Fruit fly (Drosophila melanogaster): ENCODE results near the gene CG14312.
A peak's percentile ranks its signal among the peaks of the same experiment; 100 is the strongest.

CG14312 gene

dm6 chr3R:18244171-18245043 lies 38.9 kb downstream of the CG14312 start (continued):
- 0 out of 3 replicates have a peak, but pooled peaks have one; percentile 25 for TF ChIP-seq ken (GFP tag; IDR thresholded peaks at IDR 0.05)
- TF ChIP-seq odd (GFP tag; optimal IDR thresholded peaks at IDR 0.05) = no peak
- no peak for TF ChIP-seq CrebB (tag; optimal IDR thresholded peaks at IDR 0.05)
- no peak for TF ChIP-seq repo (GFP tag; optimal IDR thresholded peaks at IDR 0.05)
- TF ChIP-seq so (GFP tag; IDR thresholded peaks at IDR 0.05) = 0 out of 3 replicates have a peak, but pooled peaks have one; percentile 21
- no peak for TF ChIP-seq CG10431 (GFP tag; optimal IDR thresholded peaks at IDR 0.05)
- no peak for TF ChIP-seq CG2199 (GFP tag; IDR thresholded peaks at IDR 0.05)
- no peak for TF ChIP-seq wek (GFP tag; optimal IDR thresholded peaks at IDR 0.05)
- TF ChIP-seq mirr (GFP tag; optimal IDR thresholded peaks at IDR 0.05) = peak; percentile 39
- TF ChIP-seq CG10209 (GFP tag; optimal IDR thresholded peaks at IDR 0.05) = peak; percentile 25
- TF ChIP-seq Chrac-16 (GFP tag; optimal IDR thresholded peaks at IDR 0.05) = no peak
- TF ChIP-seq tup (GFP tag; optimal IDR thresholded peaks at IDR 0.05) = no peak
- TF ChIP-seq D19B (GFP tag; optimal IDR thresholded peaks at IDR 0.05) = no peak
- no peak for TF ChIP-seq gcm2 (GFP tag; optimal IDR thresholded peaks at IDR 0.05)
- TF ChIP-seq CG32532 (GFP tag; IDR thresholded peaks at IDR 0.05) = peak; percentile 16; the same call in 1 of the 2 replicates
- no peak for TF ChIP-seq gce (GFP tag; IDR thresholded peaks at IDR 0.05)
- peak; percentile 71 for TF ChIP-seq Adf1 (GFP tag; IDR thresholded peaks at IDR 0.05)
- no peak for TF ChIP-seq ems (GFP tag; optimal IDR thresholded peaks at IDR 0.05)
- TF ChIP-seq zen (tag; optimal IDR thresholded peaks at IDR 0.05) = no peak
- TF ChIP-seq Meics (GFP tag; optimal IDR thresholded peaks at IDR 0.05) = no peak
- no peak for TF ChIP-seq sim (GFP tag; IDR thresholded peaks at IDR 0.05)
- no peak; the same call in 1 of the 2 replicates for TF ChIP-seq MBD-R2 (GFP tag; IDR thresholded peaks at IDR 0.05)
- peak; percentile 17 for TF ChIP-seq CG18599 (GFP tag; optimal IDR thresholded peaks at IDR 0.05)
- TF ChIP-seq dpn (GFP tag; optimal IDR thresholded peaks at IDR 0.05) = no peak
- TF ChIP-seq Ada2b (GFP tag; IDR thresholded peaks at IDR 0.05) = no peak
- no peak for TF ChIP-seq Dad (GFP tag; optimal IDR thresholded peaks at IDR 0.05)
- no peak for TF ChIP-seq oc (tag; optimal IDR thresholded peaks at IDR 0.05)
- no peak; the same call in 2 of the 3 replicates for TF ChIP-seq Optix (GFP tag; IDR thresholded peaks at IDR 0.05)
- TF ChIP-seq btn (GFP tag; optimal IDR thresholded peaks at IDR 0.05) = no peak
- no peak for TF ChIP-seq Spps (tag; optimal IDR thresholded peaks at IDR 0.05)
- TF ChIP-seq klu (GFP tag; IDR thresholded peaks at IDR 0.05) = no peak
- TF ChIP-seq HHEX (GFP tag; optimal IDR thresholded peaks at IDR 0.05) = no peak
- no peak for TF ChIP-seq CG18619 (GFP tag; optimal IDR thresholded peaks at IDR 0.05)
- peak; percentile 28 for TF ChIP-seq Rfx (GFP tag; IDR thresholded peaks at IDR 0.05)
- TF ChIP-seq CG17385 (GFP tag; optimal IDR thresholded peaks at IDR 0.05) = no peak
- no peak for TF ChIP-seq Usf (GFP tag; optimal IDR thresholded peaks at IDR 0.05)
- no peak for TF ChIP-seq CG13296 (GFP tag; optimal IDR thresholded peaks at IDR 0.05)
- peak; percentile 41; the same call in 1 of the 4 replicates for TF ChIP-seq Dll (GFP tag; IDR thresholded peaks at IDR 0.05; ENCODE audit: partially characterized antibody)
- TF ChIP-seq sd (tag; optimal IDR thresholded peaks at IDR 0.05) = no peak
- TF ChIP-seq Blimp-1 (GFP tag; optimal IDR thresholded peaks at IDR 0.05) = no peak
- no peak for TF ChIP-seq lov (optimal IDR thresholded peaks at IDR 0.05)
- no peak for TF ChIP-seq lov (GFP tag; IDR thresholded peaks at IDR 0.05)
- TF ChIP-seq slou (GFP tag; optimal IDR thresholded peaks at IDR 0.05) = no peak
- TF ChIP-seq Hand (GFP tag; optimal IDR thresholded peaks at IDR 0.05) = peak; percentile 18
- no peak for TF ChIP-seq prd (optimal IDR thresholded peaks at IDR 0.05)
- TF ChIP-seq prd (GFP tag; IDR thresholded peaks at IDR 0.05) = no peak
- no peak for TF ChIP-seq CG17829 (tag; optimal IDR thresholded peaks at IDR 0.05)
- no peak for TF ChIP-seq CG4282 (GFP tag; optimal IDR thresholded peaks at IDR 0.05)
- no peak; the same call in 2 of the 3 replicates for TF ChIP-seq sr (GFP tag; IDR thresholded peaks at IDR 0.05)
- no peak for TF ChIP-seq twi (tag; optimal IDR thresholded peaks at IDR 0.05)
